Worm (Caenorhabditis elegans) whole organism, midembryonic: ENCODE results near the gene srh-264.

Source experiments
- T22C8.4 ChIP-seq: fragments of 200-800 bp; sonication (Bioruptor generic); IDR thresholded peaks from 2 replicates; pipeline ENCODE4 v1.3.6; 2022; ENCODE audit warnings: missing genetic modification characterization, missing compliant biosample characterization
- cog-1 ChIP-seq: sonication (generic microtip); optimal IDR thresholded peaks from 2 replicates; lab custom pipeline; 2016; ENCODE audit warnings: missing genetic modification characterization, missing compliant biosample characterization
- flt-1 ChIP-seq: fragments of 200-800 bp; sonication (Bioruptor generic); IDR thresholded peaks from 2 replicates; pipeline ENCODE4 v1.3.6; 2022; ENCODE audit warnings: missing genetic modification characterization, missing compliant biosample characterization
- klf-2 ChIP-seq: fragments of 200-800 bp; sonication (Bioruptor generic); conservative IDR thresholded peaks from 2 replicates; pipeline ENCODE4 v1.3.6; 2022; ENCODE audit warnings: missing genetic modification reagents, missing genetic modification characterization, missing compliant biosample characterization
- med-1 ChIP-seq: sonication (generic microtip); optimal IDR thresholded peaks from 2 replicates; lab custom pipeline; 2017; ENCODE audit warnings: missing genetic modification characterization, mild to moderate bottlenecking, missing compliant biosample characterization, antibody characterized with exemption, missing genetic modification reagents; ENCODE audit not compliant: insufficient read depth
- ref-1 ChIP-seq: fragments of 200-800 bp; sonication (Bioruptor generic); conservative IDR thresholded peaks from 2 replicates; pipeline ENCODE4 v1.3.6; 2022; ENCODE audit warnings: missing genetic modification reagents, missing genetic modification characterization, missing compliant biosample characterization
- tab-1 ChIP-seq: fragments of 200-800 bp; sonication (Bioruptor generic); IDR thresholded peaks from 2 replicates; pipeline ENCODE4 v1.3.6; 2022; ENCODE audit warnings: missing genetic modification characterization, missing compliant biosample characterization
- ztf-23 ChIP-seq: fragments of 200-800 bp; sonication (Bioruptor generic); IDR thresholded peaks from 2 replicates; pipeline ENCODE4 v1.3.6; 2022; ENCODE audit warnings: missing genetic modification reagents, missing genetic modification characterization, missing compliant biosample characterization
- ztf-29 ChIP-seq: fragments of 200-800 bp; sonication (Bioruptor generic); IDR thresholded peaks from 2 replicates; pipeline ENCODE4 v1.3.6; 2022; ENCODE audit warnings: missing genetic modification reagents, missing genetic modification characterization, missing compliant biosample characterization

The srh-264 gene

ce11 chrV:15388820-15389384, 25.0 kb upstream of the srh-264 start, which contains the start of gene srh-170:
TSS of gene srh-170 (minus strand) at chrV:15388870.
- TF ChIP-seq T22C8.4 (GFP tag; lab: Robert Waterston, UW) (no peak), tab-1 (GFP tag; lab: Robert Waterston, UW) (no peak), ztf-29 (GFP tag; lab: Robert Waterston, UW) (no peak), ztf-23 (GFP tag; lab: Robert Waterston, UW) (no peak), klf-2 (no peak)

ce11 chrV:15392064-15392463, 21.9 kb upstream of the srh-264 start:
- no peak for TF ChIP-seq ztf-23 (GFP tag; lab: Robert Waterston, UW)
- TF ChIP-seq klf-2, result no peak
- TF ChIP-seq cog-1 (tag; lab: Kevin White, UChicago), result no peak
- no peak for TF ChIP-seq ztf-29 (GFP tag; lab: Robert Waterston, UW)
- TF ChIP-seq med-1 (GFP tag; lab: Kevin White, UChicago), result no peak
- TF ChIP-seq tab-1 (GFP tag; lab: Robert Waterston, UW), result no peak
- TF ChIP-seq flt-1 (GFP tag; lab: Robert Waterston, UW), result no peak
- no peak for TF ChIP-seq ref-1 (GFP tag; lab: Robert Waterston, UW)
- no peak for TF ChIP-seq T22C8.4 (GFP tag; lab: Robert Waterston, UW)

ce11 chrV:15394906-15395305, 19.0 kb upstream of the srh-264 start, which contains the start of gene T06E6.1:
TSS of gene T06E6.1 (minus strand) at chrV:15394961.
- TF ChIP-seq T22C8.4 (GFP tag; lab: Robert Waterston, UW) (no peak), flt-1 (GFP tag; lab: Robert Waterston, UW) (no peak), tab-1 (GFP tag; lab: Robert Waterston, UW) (no peak), med-1 (GFP tag; lab: Kevin White, UChicago) (no peak), ztf-23 (GFP tag; lab: Robert Waterston, UW) (no peak), klf-2 (no peak)

- TF ChIP-seq med-1 (GFP tag; lab: Kevin White, UChicago) (no peak), ref-1 (GFP tag; lab: Robert Waterston, UW) (no peak), cog-1 (tag; lab: Kevin White, UChicago) (no peak), ztf-29 (GFP tag; lab: Robert Waterston, UW) (no peak), ztf-23 (GFP tag; lab: Robert Waterston, UW) (no peak), tab-1 (GFP tag; lab: Robert Waterston, UW) (no peak), klf-2 (no peak), T22C8.4 (GFP tag; lab: Robert Waterston, UW) (no peak), flt-1 (GFP tag; lab: Robert Waterston, UW) (no peak)
Observed at ce11 chrV:15395347-15395746, 18.6 kb upstream of the srh-264 start, which contains the start of gene cyb-3. TSS of gene cyb-3 (plus strand) at chrV:15395696.

ce11 chrV:15397139-15397538, 16.8 kb upstream of the srh-264 start:
- TF ChIP-seq tab-1 (GFP tag; lab: Robert Waterston, UW) (no peak), klf-2 (no peak), cog-1 (tag; lab: Kevin White, UChicago) (no peak), ztf-23 (GFP tag; lab: Robert Waterston, UW) (no peak), med-1 (GFP tag; lab: Kevin White, UChicago) (no peak)

- TF ChIP-seq T22C8.4 (GFP tag; lab: Robert Waterston, UW) (no peak), cog-1 (tag; lab: Kevin White, UChicago) (no peak), klf-2 (no peak), tab-1 (GFP tag; lab: Robert Waterston, UW) (no peak), ztf-29 (GFP tag; lab: Robert Waterston, UW) (no peak)
Observed at ce11 chrV:15398728-15399127, 15.2 kb upstream of the srh-264 start, which contains the start of gene fbxa-199. TSS of gene fbxa-199 (minus strand) at chrV:15398828.

ce11 chrV:15399691-15400377, 14.1 kb upstream of the srh-264 start, which contains the start of the genes T06E6.15 and sri-7:
TSS of gene T06E6.15 (minus strand) at chrV:15399791.
TSS of gene sri-7 (plus strand) at chrV:15400327.
- TF ChIP-seq med-1 (GFP tag; lab: Kevin White, UChicago), result no peak

- no peak for TF ChIP-seq klf-2
- TF ChIP-seq tab-1 (GFP tag; lab: Robert Waterston, UW), result no peak
- TF ChIP-seq cog-1 (tag; lab: Kevin White, UChicago), result no peak
- TF ChIP-seq med-1 (GFP tag; lab: Kevin White, UChicago), result no peak
- TF ChIP-seq ztf-29 (GFP tag; lab: Robert Waterston, UW), result no peak
- no peak for TF ChIP-seq flt-1 (GFP tag; lab: Robert Waterston, UW)
- TF ChIP-seq ref-1 (GFP tag; lab: Robert Waterston, UW), result no peak
- no peak for TF ChIP-seq ztf-23 (GFP tag; lab: Robert Waterston, UW)
- no peak for TF ChIP-seq T22C8.4 (GFP tag; lab: Robert Waterston, UW)
Observed at ce11 chrV:15401856-15402314, 12.1 kb upstream of the srh-264 start, which contains the start of gene fbxa-135. TSS of gene fbxa-135 (plus strand) at chrV:15402264.

- TF ChIP-seq ref-1 (GFP tag; lab: Robert Waterston, UW), result no peak
- no peak for TF ChIP-seq med-1 (GFP tag; lab: Kevin White, UChicago)
- no peak for TF ChIP-seq tab-1 (GFP tag; lab: Robert Waterston, UW)
- TF ChIP-seq T22C8.4 (GFP tag; lab: Robert Waterston, UW), result no peak
- TF ChIP-seq ztf-23 (GFP tag; lab: Robert Waterston, UW), result no peak
- no peak for TF ChIP-seq flt-1 (GFP tag; lab: Robert Waterston, UW)
- TF ChIP-seq cog-1 (tag; lab: Kevin White, UChicago), result no peak
- no peak for TF ChIP-seq klf-2
- no peak for TF ChIP-seq ztf-29 (GFP tag; lab: Robert Waterston, UW)
Observed at ce11 chrV:15404859-15405258, 9.1 kb upstream of the srh-264 start, which contains the start of gene srh-258. TSS of gene srh-258 (plus strand) at chrV:15405159.
